Worm (Caenorhabditis elegans) whole organism, L1 larva: ENCODE results near the gene gon-4.
A peak's percentile ranks its signal among the peaks of the same experiment; 100 is the strongest.

Experiments
- C04F5.9 ChIP-seq: sonication (generic microtip); optimal IDR thresholded peaks from 2 replicates; lab custom pipeline; 2016; ENCODE audit warnings: missing genetic modification characterization, missing compliant biosample characterization
- C16A3.4 ChIP-seq: fragments of 150-350 bp; optimal IDR thresholded peaks from 2 replicates; lab custom pipeline; 2014; ENCODE audit warnings: missing biosample characterization, missing genetic modification characterization
- F16B12.6 ChIP-seq: fragments of 150-350 bp; optimal IDR thresholded peaks from 2 replicates; lab custom pipeline; 2014; ENCODE audit warnings: missing biosample characterization, missing genetic modification characterization
- Y116A8C.19 ChIP-seq: sonication (generic microtip); optimal IDR thresholded peaks from 2 replicates; lab custom pipeline; 2016; ENCODE audit warnings: missing compliant biosample characterization, missing genetic modification characterization, borderline replicate concordance
- aha-1 ChIP-seq: fragments of 150-350 bp; optimal IDR thresholded peaks from 2 replicates; lab custom pipeline; 2014; ENCODE audit warnings: missing biosample characterization, missing genetic modification characterization
- aly-2 ChIP-seq: fragments of 150-350 bp; optimal IDR thresholded peaks from 2 replicates; lab custom pipeline; 2014; ENCODE audit warnings: missing biosample characterization, missing genetic modification characterization
- ama-1 ChIP-seq: fragments of 150-350 bp; optimal IDR thresholded peaks from 2 replicates; lab custom pipeline; 2014
- ceh-82 ChIP-seq, 3 experiments: fragments of 150-350 bp in 1 of 3; sonication (generic microtip) in 2 of 3; optimal IDR thresholded peaks; 2 replicates each; lab custom pipeline; 2014 to 2017; ENCODE audit warnings: missing biosample characterization in 3 of 3, missing genetic modification characterization in 3 of 3
- ceh-88 ChIP-seq: fragments of 200-800 bp; sonication (Bioruptor generic); IDR thresholded peaks from 2 replicates; pipeline ENCODE4 v1.3.6; 2022; ENCODE audit warnings: missing genetic modification characterization, missing compliant biosample characterization
- ceh-90 ChIP-seq: sonication (generic microtip); optimal IDR thresholded peaks from 2 replicates; lab custom pipeline; 2016; ENCODE audit warnings: missing genetic modification characterization, missing compliant biosample characterization
- ces-1 ChIP-seq: fragments of 150-350 bp; optimal IDR thresholded peaks from 2 replicates; lab custom pipeline; 2014; ENCODE audit warnings: missing biosample characterization, missing genetic modification reagents, missing genetic modification characterization
- dpl-1 ChIP-seq, 3 experiments: fragments of 150-350 bp in 2 of 3; sonication (generic microtip) in 1 of 3; optimal IDR thresholded peaks; 2 replicates each; lab custom pipeline; 2014 to 2017; ENCODE audit warnings: missing biosample characterization in 3 of 3, missing genetic modification characterization in 3 of 3, missing genetic modification reagents in 3 of 3
- efl-1 ChIP-seq, 4 experiments: fragments of 150-350 bp; optimal IDR thresholded peaks in 3 of 4; peaks in 1 of 4; 1 replicate in 1 of 4; 2 replicates in 3 of 4; lab custom pipeline; 2014; ENCODE audit warnings: missing biosample characterization in 2 of 4, missing genetic modification characterization in 2 of 4, missing genetic modification reagents in 2 of 4
- egl-27 ChIP-seq, 2 experiments: fragments of 150-350 bp in 1 of 2; sonication (generic microtip); optimal IDR thresholded peaks; 3 replicates each; lab custom pipeline; 2017 to 2018; ENCODE audit warnings: missing biosample characterization in 2 of 2, missing genetic modification characterization in 2 of 2, missing genetic modification reagents in 2 of 2
- elt-2 ChIP-seq: sonication (generic microtip); optimal IDR thresholded peaks from 2 replicates; lab custom pipeline; 2016; ENCODE audit warnings: missing genetic modification characterization, mild to moderate bottlenecking, inconsistent platforms, missing compliant biosample characterization, missing genetic modification reagents
- elt-3 ChIP-seq, 6 experiments: fragments of 150-350 bp in 1 of 6; sonication (generic microtip); optimal IDR thresholded peaks; 2 replicates each; lab custom pipeline; 2017 to 2018; ENCODE audit warnings: missing biosample characterization in 6 of 6, missing genetic modification characterization in 6 of 6, inconsistent platforms in 1 of 6
- fkh-4 ChIP-seq: sonication (generic microtip); optimal IDR thresholded peaks from 2 replicates; lab custom pipeline; 2016; ENCODE audit warnings: missing compliant biosample characterization, missing genetic modification characterization, borderline replicate concordance
- fkh-8 ChIP-seq: sonication (generic microtip); optimal IDR thresholded peaks from 2 replicates; lab custom pipeline; 2016; ENCODE audit warnings: mild to moderate bottlenecking, missing genetic modification characterization, missing compliant biosample characterization
- hlh-17 ChIP-seq: fragments of 200-800 bp; sonication (Bioruptor generic); optimal IDR thresholded peaks from 2 replicates; lab custom pipeline; 2018; ENCODE audit warnings: missing genetic modification characterization, mild to moderate bottlenecking, missing compliant biosample characterization, moderate library complexity, borderline replicate concordance
- hlh-4 ChIP-seq: sonication (generic microtip); optimal IDR thresholded peaks from 2 replicates; lab custom pipeline; 2016; ENCODE audit warnings: mild to moderate bottlenecking, missing genetic modification characterization, missing compliant biosample characterization
- jun-1 ChIP-seq: fragments of 150-350 bp; optimal IDR thresholded peaks from 2 replicates; lab custom pipeline; 2014; ENCODE audit warnings: missing biosample characterization, missing genetic modification reagents, missing genetic modification characterization
- lin-13 ChIP-seq: fragments of 150-350 bp; optimal IDR thresholded peaks from 2 replicates; lab custom pipeline; 2014; ENCODE audit warnings: missing biosample characterization, missing genetic modification reagents, missing genetic modification characterization
- lin-35 ChIP-seq, 2 experiments: fragments of 150-350 bp; optimal IDR thresholded peaks; 2 replicates each; lab custom pipeline; 2014; ENCODE audit warnings: missing biosample characterization in 2 of 2, missing genetic modification characterization in 2 of 2, missing genetic modification reagents in 2 of 2
- lin-39 ChIP-seq: fragments of 150-350 bp; optimal IDR thresholded peaks from 2 replicates; lab custom pipeline; 2014; ENCODE audit warnings: missing biosample characterization, missing genetic modification reagents, missing genetic modification characterization
- lir-3 ChIP-seq: sonication (generic microtip); optimal IDR thresholded peaks from 2 replicates; lab custom pipeline; 2016; ENCODE audit warnings: mild to moderate bottlenecking, missing genetic modification characterization, moderate library complexity, missing compliant biosample characterization; ENCODE audit not compliant: poor library complexity
- lsy-2 ChIP-seq, 2 experiments: fragments of 150-350 bp; optimal IDR thresholded peaks; 2 replicates each; lab custom pipeline; 2014; ENCODE audit warnings: missing biosample characterization in 2 of 2, missing genetic modification characterization in 2 of 2
- mef-2 ChIP-seq: fragments of 150-350 bp; optimal IDR thresholded peaks from 2 replicates; lab custom pipeline; 2014; ENCODE audit warnings: missing biosample characterization, missing genetic modification characterization
- mep-1 ChIP-seq: fragments of 150-350 bp; optimal IDR thresholded peaks from 2 replicates; lab custom pipeline; 2014; ENCODE audit warnings: missing biosample characterization, missing genetic modification characterization
- nhr-20 ChIP-seq: sonication (generic microtip); optimal IDR thresholded peaks from 2 replicates; lab custom pipeline; 2016; ENCODE audit warnings: mild to moderate bottlenecking, missing genetic modification characterization, missing compliant biosample characterization
- nhr-237 ChIP-seq: fragments of 150-350 bp; optimal IDR thresholded peaks from 2 replicates; lab custom pipeline; 2014; ENCODE audit warnings: missing biosample characterization, missing genetic modification characterization
- nhr-28 ChIP-seq: fragments of 150-350 bp; optimal IDR thresholded peaks from 2 replicates; lab custom pipeline; 2014; ENCODE audit warnings: missing biosample characterization, missing genetic modification characterization
- nhr-71 ChIP-seq: sonication (generic microtip); optimal IDR thresholded peaks from 2 replicates; lab custom pipeline; 2016; ENCODE audit warnings: mild to moderate bottlenecking, missing genetic modification characterization, moderate library complexity, missing compliant biosample characterization
- nhr-76 ChIP-seq: sonication (generic microtip); optimal IDR thresholded peaks from 2 replicates; lab custom pipeline; 2017; ENCODE audit warnings: missing biosample characterization, missing genetic modification characterization
- nhr-77 ChIP-seq: fragments of 150-350 bp; optimal IDR thresholded peaks from 2 replicates; lab custom pipeline; 2014; ENCODE audit warnings: missing biosample characterization, missing genetic modification characterization
- pax-3 ChIP-seq: fragments of 200-800 bp; sonication (Bioruptor generic); optimal IDR thresholded peaks from 2 replicates; lab custom pipeline; 2018; ENCODE audit warnings: mild to moderate bottlenecking, missing genetic modification characterization, moderate library complexity, missing compliant biosample characterization
- pqm-1 ChIP-seq: sonication (generic microtip); optimal IDR thresholded peaks from 3 replicates; lab custom pipeline; 2017; ENCODE audit warnings: missing biosample characterization, missing genetic modification characterization
- skn-1 ChIP-seq: fragments of 150-350 bp; optimal IDR thresholded peaks from 2 replicates; lab custom pipeline; 2014; ENCODE audit warnings: missing biosample characterization, missing genetic modification characterization
- snpc-4 ChIP-seq: fragments of 150-350 bp; optimal IDR thresholded peaks from 2 replicates; lab custom pipeline; 2014; ENCODE audit warnings: missing biosample characterization, missing genetic modification characterization
- sox-4 ChIP-seq: sonication (generic microtip); optimal IDR thresholded peaks from 2 replicates; lab custom pipeline; 2016; ENCODE audit warnings: missing genetic modification characterization, missing compliant biosample characterization
- swsn-7 ChIP-seq: sonication (generic microtip); optimal IDR thresholded peaks from 2 replicates; lab custom pipeline; 2016; ENCODE audit warnings: missing genetic modification characterization, missing compliant biosample characterization
- tbx-2 ChIP-seq: sonication (generic microtip); optimal IDR thresholded peaks from 2 replicates; lab custom pipeline; 2016; ENCODE audit warnings: missing genetic modification characterization, missing compliant biosample characterization
- tlp-1 ChIP-seq: fragments of 150-350 bp; optimal IDR thresholded peaks from 2 replicates; lab custom pipeline; 2014; ENCODE audit warnings: missing biosample characterization, missing genetic modification characterization
- unc-130 ChIP-seq: fragments of 150-350 bp; optimal IDR thresholded peaks from 2 replicates; lab custom pipeline; 2017; ENCODE audit warnings: missing biosample characterization, missing genetic modification characterization, inconsistent platforms
- unc-30 ChIP-seq: sonication (generic microtip); optimal IDR thresholded peaks from 2 replicates; lab custom pipeline; 2017; ENCODE audit warnings: missing biosample characterization, missing genetic modification characterization
- unc-86 ChIP-seq: sonication (generic microtip); optimal IDR thresholded peaks from 2 replicates; lab custom pipeline; 2016; ENCODE audit warnings: missing genetic modification characterization, missing compliant biosample characterization
- xbp-1 ChIP-seq: sonication (generic microtip); optimal IDR thresholded peaks from 2 replicates; lab custom pipeline; 2016; ENCODE audit warnings: missing genetic modification characterization, missing compliant biosample characterization
- zip-4 ChIP-seq: fragments of 200-800 bp; sonication (Bioruptor generic); optimal IDR thresholded peaks from 2 replicates; lab custom pipeline; 2018; ENCODE audit warnings: mild to moderate bottlenecking, missing genetic modification characterization, moderate library complexity, missing compliant biosample characterization
- ztf-11 ChIP-seq, 2 experiments: sonication (generic microtip); optimal IDR thresholded peaks; 2 replicates each; lab custom pipeline; 2016 to 2017; ENCODE audit warnings: missing genetic modification characterization in 2 of 2, missing biosample characterization in 1 of 2, missing compliant biosample characterization in 1 of 2

The gon-4 gene

DNA sequence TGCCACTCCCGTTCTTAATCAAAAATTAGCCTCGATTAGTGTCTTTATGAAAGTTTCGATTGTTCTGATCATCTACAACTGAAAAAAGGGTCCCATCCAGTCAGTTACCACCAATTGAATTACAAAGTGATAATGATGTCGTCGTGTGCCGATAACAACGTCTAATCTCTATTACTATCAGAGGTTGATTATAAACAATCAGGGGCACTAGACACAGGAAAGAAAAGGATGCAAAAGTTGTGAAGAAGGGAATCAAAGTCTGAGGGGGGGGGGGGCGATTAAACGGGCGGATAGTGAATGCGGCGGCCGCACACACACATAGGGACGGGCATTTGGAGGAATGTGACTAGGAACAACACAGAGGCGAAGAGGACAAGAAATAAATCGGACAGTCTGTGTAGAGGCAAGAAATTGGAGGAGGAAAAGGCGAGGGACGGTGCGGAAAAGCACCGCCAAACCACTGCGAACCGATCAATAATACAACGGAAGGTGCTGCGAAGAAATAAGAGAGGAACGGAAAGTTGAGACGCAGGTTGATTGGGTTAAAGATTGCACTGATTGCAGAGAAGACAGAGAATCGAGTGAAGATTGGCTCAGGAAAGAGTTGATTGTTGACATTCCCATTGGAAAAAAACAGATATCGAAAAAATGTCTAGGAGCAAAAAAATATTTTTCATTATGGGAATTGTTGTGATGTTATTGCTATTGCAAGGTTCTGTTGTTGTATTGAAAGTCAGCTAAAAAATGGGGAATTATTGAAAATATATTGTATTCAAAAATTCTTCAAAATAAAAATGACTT is 22.5 kb upstream of the gon-4 start (continued):
- TF ChIP-seq unc-130 (no peak), ceh-82 (tag; optimal IDR thresholded peaks at IDR 0.05; lab: Kevin White, UChicago) (no peak), fkh-8 (tag; lab: Kevin White, UChicago) (no peak), unc-30 (tag; lab: Kevin White, UChicago) (no peak), nhr-76 (tag; lab: Kevin White, UChicago) (no peak), aly-2 (tag; lab: Kevin White, UChicago) (no peak), lin-39 (tag; lab: Kevin White, UChicago) (no peak), ztf-11 (tag; optimal IDR thresholded peaks at IDR 0.05; lab: Kevin White, UChicago) (no peak), skn-1 (no peak), unc-86 (tag; lab: Kevin White, UChicago) (no peak), C04F5.9 (no peak), swsn-7 (tag; lab: Kevin White, UChicago) (no peak), mep-1 (tag; lab: Kevin White, UChicago) (peak; percentile 14), tbx-2 (tag; lab: Kevin White, UChicago) (no peak), nhr-77 (tag; lab: Kevin White, UChicago) (no peak), Y116A8C.19 (no peak), elt-3 (tag; optimal IDR thresholded peaks at IDR 0.05; lab: Kevin White, UChicago) (peak in 2 of 6 experiments; percentile 0 to 8), ces-1 (GFP tag; lab: Kevin White, UChicago) (no peak), egl-27 (tag; optimal IDR thresholded peaks at IDR 0.05; lab: Kevin White, UChicago) (no peak), tlp-1 (tag; lab: Kevin White, UChicago) (no peak), nhr-71 (tag; lab: Kevin White, UChicago) (peak; percentile 14), lin-35 (GFP tag; optimal IDR thresholded peaks at IDR 0.05; lab: Kevin White, UChicago) (no peak), aha-1 (no peak), mef-2 (tag; lab: Kevin White, UChicago) (no peak), nhr-237 (tag; lab: Kevin White, UChicago) (no peak), xbp-1 (tag; lab: Kevin White, UChicago) (no peak), ama-1 (lab: Kevin White, UChicago) (no peak), sox-4 (no peak), zip-4 (GFP tag; lab: Kevin White, UChicago) (no peak), nhr-20 (tag; lab: Kevin White, UChicago) (peak; percentile 19), dpl-1 (GFP tag; optimal IDR thresholded peaks at IDR 0.05; lab: Kevin White, UChicago) (no peak), lir-3 (tag; lab: Kevin White, UChicago) (no peak), lsy-2 (tag; optimal IDR thresholded peaks at IDR 0.05; lab: Kevin White, UChicago) (no peak), snpc-4 (tag; lab: Kevin White, UChicago) (no peak), ceh-90 (tag; lab: Kevin White, UChicago) (no peak), C16A3.4 (tag; lab: Kevin White, UChicago) (no peak), F16B12.6 (tag; lab: Kevin White, UChicago) (no peak), hlh-17 (GFP tag; lab: Kevin White, UChicago) (no peak), nhr-28 (no peak), hlh-4 (tag; lab: Kevin White, UChicago) (no peak), lin-13 (GFP tag; lab: Kevin White, UChicago) (no peak), ceh-88 (GFP tag; lab: Robert Waterston, UW) (no peak), fkh-4 (tag; lab: Kevin White, UChicago) (no peak), pax-3 (tag; lab: Kevin White, UChicago) (no peak), efl-1 (optimal IDR thresholded peaks at IDR 0.05; lab: Kevin White, UChicago) (no peak), efl-1 (GFP tag; optimal IDR thresholded peaks at IDR 0.05 in 1 of 2; lab: Kevin White, UChicago) (peak in 1 of 2 experiments; percentile 62), pqm-1 (tag; lab: Kevin White, UChicago) (no peak), elt-2 (peak; percentile 45), jun-1 (tag; lab: Kevin White, UChicago) (no peak)
- TF ChIP-seq, all 84 proteins: peak for 12
